Worm (Caenorhabditis elegans) whole organism, L3 larva: ENCODE measurements around the gene sel-1.

ENCODE experiments used
- ama-1 ChIP-seq: fragments of 150-350 bp; optimal IDR thresholded peaks from 2 replicates; lab custom pipeline; 2018
- ceh-9 ChIP-seq: sonication (generic microtip); optimal IDR thresholded peaks from 2 replicates; lab custom pipeline; 2018; ENCODE audit warnings: missing biosample characterization, missing genetic modification characterization
- nhr-11 ChIP-seq: fragments of 150-350 bp; optimal IDR thresholded peaks from 2 replicates; lab custom pipeline; 2014; ENCODE audit warnings: missing biosample characterization, missing genetic modification characterization
- nhr-77 ChIP-seq: fragments of 150-350 bp; optimal IDR thresholded peaks from 2 replicates; lab custom pipeline; 2014; ENCODE audit warnings: missing biosample characterization, missing genetic modification characterization
- ztf-11 ChIP-seq: fragments of 150-350 bp; optimal IDR thresholded peaks from 2 replicates; lab custom pipeline; 2014; ENCODE audit warnings: missing biosample characterization, missing genetic modification characterization

DNA sequence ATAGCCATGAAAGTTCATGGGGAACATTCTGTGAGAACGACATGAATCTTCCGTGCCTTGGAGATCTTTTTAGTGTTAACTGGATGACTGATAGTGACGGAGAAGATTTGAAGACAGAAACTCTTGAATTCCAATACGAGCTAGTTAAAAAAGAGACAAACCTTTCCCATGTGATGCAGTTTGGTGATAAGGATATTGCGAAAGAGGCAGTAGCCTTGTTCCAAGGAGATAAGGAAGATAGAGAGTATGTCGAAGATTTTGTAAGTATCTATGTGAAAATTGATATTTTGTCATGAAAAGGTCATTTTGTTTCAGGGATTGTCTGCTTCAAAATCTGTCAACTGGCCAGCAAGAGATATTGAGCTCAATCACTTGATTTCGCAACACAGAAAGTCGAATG, 46.6 kb upstream of the sel-1 start:
- TF ChIP-seq ama-1 (lab: Kevin White, UChicago) (no peak), ztf-11 (tag; lab: Kevin White, UChicago) (no peak), ceh-9 (tag; lab: Kevin White, UChicago) (no peak), nhr-11 (tag; lab: Kevin White, UChicago) (no peak), nhr-77 (tag; lab: Kevin White, UChicago) (no peak)
